Fruit fly (Drosophila melanogaster): ENCODE measurements around the gene mor.
A peak's percentile ranks its signal among the peaks of the same experiment; 100 is the strongest.

Gene mor

dm6 chr3R:16022005-16022404 is 49.3 kb upstream of the mor start (continued):
- TF ChIP-seq crol (GFP tag; IDR thresholded peaks at IDR 0.05) (peak; percentile 39; the same call in 1 of the 2 replicates), Lhr (GFP tag; optimal IDR thresholded peaks at IDR 0.05) (no peak), CG10267 (tag; optimal IDR thresholded peaks at IDR 0.05) (no peak), CG8944 (GFP tag; optimal IDR thresholded peaks at IDR 0.05) (no peak), cg (GFP tag; optimal IDR thresholded peaks at IDR 0.05) (no peak), CG7745 (tag; optimal IDR thresholded peaks at IDR 0.05) (no peak), CG15514 (GFP tag; optimal IDR thresholded peaks at IDR 0.05) (no peak), CG3407 (GFP tag; optimal IDR thresholded peaks at IDR 0.05) (no peak), CG31441 (GFP tag; IDR thresholded peaks at IDR 0.05) (no peak), stc (GFP tag; IDR thresholded peaks at IDR 0.05) (no peak), Dp (GFP tag; optimal IDR thresholded peaks at IDR 0.05) (no peak), CG12659 (GFP tag; optimal IDR thresholded peaks at IDR 0.05) (no peak), vvl (GFP tag; IDR thresholded peaks at IDR 0.05) (no peak)

- TF ChIP-seq cwo (GFP tag; optimal IDR thresholded peaks at IDR 0.05) (peak; percentile 90), mirr (GFP tag; optimal IDR thresholded peaks at IDR 0.05) (peak; percentile 60), CG7357 (GFP tag; IDR thresholded peaks at IDR 0.05) (0 out of 3 replicates have a peak, but pooled peaks have one; percentile 19), Med (GFP tag) (peak; percentile 2), tap (tag; optimal IDR thresholded peaks at IDR 0.05) (no peak), CG15696 (tag; optimal IDR thresholded peaks at IDR 0.05) (no peak), gcm (GFP tag; optimal IDR thresholded peaks at IDR 0.05) (peak; percentile 6), pita (GFP tag; optimal IDR thresholded peaks at IDR 0.05) (no peak), CG34376 (GFP tag; optimal IDR thresholded peaks at IDR 0.05) (peak; percentile 52), grn (GFP tag; optimal IDR thresholded peaks at IDR 0.05) (peak; percentile 77), Hr78 (GFP tag; optimal IDR thresholded peaks at IDR 0.05) (peak in 1 of 2 experiments; percentile 1), CG16863 (GFP tag; optimal IDR thresholded peaks at IDR 0.05) (no peak), GATAe (GFP tag; conservative IDR thresholded peaks at IDR 0.05) (peak; percentile 86), Hey (tag; optimal IDR thresholded peaks at IDR 0.05) (peak; percentile 83), CG5180 (GFP tag; optimal IDR thresholded peaks at IDR 0.05) (no peak)
Observed at dm6 chr3R:16014573-16014972, 41.9 kb upstream of the mor start.

dm6 chr3R:16013580-16013979 is 40.9 kb upstream of the mor start:
- TF ChIP-seq seq (GFP tag; IDR thresholded peaks at IDR 0.05): peak; percentile 58; the same call in 1 of the 2 replicates
- peak; percentile 90 for TF ChIP-seq Nf-YC (tag; optimal IDR thresholded peaks at IDR 0.05)
- no peak for TF ChIP-seq Oaz (GFP tag; IDR thresholded peaks at IDR 0.05)
- peak; percentile 38 for TF ChIP-seq Ets65A (GFP tag)
- no peak for TF ChIP-seq CG8478 (optimal IDR thresholded peaks at IDR 0.05)
- peak; percentile 94 for TF ChIP-seq Nf-YB (GFP tag; optimal IDR thresholded peaks at IDR 0.05)

dm6 chr3R:16011698-16012332 is 39.1 kb upstream of the mor start:
- TF ChIP-seq CG6683 (GFP tag; optimal IDR thresholded peaks at IDR 0.05) (no peak), CG1233 (GFP tag; optimal IDR thresholded peaks at IDR 0.05) (peak; percentile 4), CG31224 (GFP tag; IDR thresholded peaks at IDR 0.05) (no peak), lov (optimal IDR thresholded peaks at IDR 0.05) (no peak), lov (GFP tag; IDR thresholded peaks at IDR 0.05) (no peak), sens (GFP tag) (peak; percentile 41), bigmax (GFP tag; optimal IDR thresholded peaks at IDR 0.05) (no peak), ftz-f1 (GFP tag; optimal IDR thresholded peaks at IDR 0.05) (no peak), Elba2 (GFP tag; optimal IDR thresholded peaks at IDR 0.05) (no peak), CG16815 (GFP tag; optimal IDR thresholded peaks at IDR 0.05) (no peak), wdn (GFP tag; IDR thresholded peaks at IDR 0.05) (no peak), Hr39 (optimal IDR thresholded peaks at IDR 0.05) (no peak), fru (optimal IDR thresholded peaks at IDR 0.05) (no peak), btn (GFP tag; optimal IDR thresholded peaks at IDR 0.05) (no peak), kah (GFP tag; optimal IDR thresholded peaks at IDR 0.05) (peak; percentile 39)

Measured in whole organism, embryonic.